Fruit fly (Drosophila melanogaster) whole organism, embryonic: ENCODE results near the gene CG11791.

Source experiments
- Blimp-1 ChIP-seq: fragments of 200-800 bp; sonication (Bioruptor generic); optimal IDR thresholded peaks from 3 replicates; lab custom pipeline; 2018; ENCODE audit warnings: missing biosample characterization, missing genetic modification characterization, mild to moderate bottlenecking, moderate library complexity, missing genetic modification reagents
- C15 ChIP-seq: fragments of 200-800 bp; sonication (Bioruptor generic); IDR thresholded peaks from 3 replicates; pipeline ENCODE4 v1.3.6; 2022; ENCODE audit warnings: missing biosample characterization, missing genetic modification characterization
- CG10565 ChIP-seq: fragments of 200-800 bp; sonication (Bioruptor generic); optimal IDR thresholded peaks from 3 replicates; lab custom pipeline; 2016; ENCODE audit warnings: missing biosample characterization, mild to moderate bottlenecking, missing genetic modification characterization
- CG10654 ChIP-seq: fragments of 200-800 bp; sonication (Bioruptor generic); optimal IDR thresholded peaks from 2 replicates; lab custom pipeline; 2016; ENCODE audit warnings: missing biosample characterization, missing genetic modification characterization
- CG11247 ChIP-seq: fragments of 200-800 bp; sonication (Bioruptor generic); IDR thresholded peaks from 2 replicates; pipeline ENCODE4 v1.3.6; 2022; ENCODE audit warnings: missing biosample characterization, missing genetic modification characterization
- CG11560 ChIP-seq: fragments of 200-800 bp; sonication (Bioruptor generic); IDR thresholded peaks from 3 replicates; pipeline ENCODE4 v1.3.6; 2022; ENCODE audit warnings: missing biosample characterization, missing genetic modification characterization
- CG12236 ChIP-seq: fragments of 200-800 bp; sonication (Bioruptor generic); optimal IDR thresholded peaks from 2 replicates; lab custom pipeline; 2016; ENCODE audit warnings: missing biosample characterization, missing genetic modification characterization
- CG12299 ChIP-seq: fragments of 200-800 bp; sonication (Bioruptor generic); optimal IDR thresholded peaks from 2 replicates; lab custom pipeline; 2018; ENCODE audit warnings: missing biosample characterization, mild to moderate bottlenecking, missing genetic modification characterization
- CG13624 ChIP-seq: fragments of 200-800 bp; sonication (Bioruptor generic); optimal IDR thresholded peaks from 2 replicates; lab custom pipeline; 2016; ENCODE audit warnings: missing biosample characterization, missing genetic modification characterization
- CG14965 ChIP-seq: fragments of 200-800 bp; sonication (Bioruptor generic); optimal IDR thresholded peaks from 2 replicates; lab custom pipeline; 2016; ENCODE audit warnings: missing biosample characterization, missing genetic modification characterization, borderline replicate concordance
- CG17568 ChIP-seq: fragments of 200-800 bp; sonication (Bioruptor generic); optimal IDR thresholded peaks from 2 replicates; lab custom pipeline; 2018; ENCODE audit warnings: missing biosample characterization, mild to moderate bottlenecking, missing genetic modification characterization, moderate library complexity
- CG31365 ChIP-seq: fragments of 200-800 bp; sonication (Bioruptor generic); optimal IDR thresholded peaks from 2 replicates; lab custom pipeline; 2018; ENCODE audit warnings: missing biosample characterization, mild to moderate bottlenecking, missing genetic modification characterization
- CG3995 ChIP-seq: fragments of 200-800 bp; sonication (Bioruptor generic); optimal IDR thresholded peaks from 3 replicates; lab custom pipeline; 2016; ENCODE audit warnings: missing biosample characterization, missing genetic modification characterization
- CG4730 ChIP-seq: fragments of 200-800 bp; sonication (Bioruptor generic); IDR thresholded peaks from 2 replicates; pipeline ENCODE4 v1.3.6; 2022; ENCODE audit warnings: missing biosample characterization, missing genetic modification characterization
- CG4854 ChIP-seq: fragments of 200-800 bp; sonication (Bioruptor generic); optimal IDR thresholded peaks from 2 replicates; lab custom pipeline; 2016; ENCODE audit warnings: missing biosample characterization, missing genetic modification characterization, inconsistent platforms
- CG6854 ChIP-seq: fragments of 200-800 bp; sonication (Bioruptor generic); optimal IDR thresholded peaks from 3 replicates; lab custom pipeline; 2017; ENCODE audit warnings: missing biosample characterization, mild to moderate bottlenecking, missing genetic modification characterization
- CG7839 ChIP-seq: fragments of 200-800 bp; sonication (Bioruptor generic); optimal IDR thresholded peaks from 3 replicates; lab custom pipeline; 2018; ENCODE audit warnings: missing biosample characterization, mild to moderate bottlenecking, missing genetic modification characterization, moderate library complexity
- CG8944 ChIP-seq: fragments of 200-800 bp; sonication (Bioruptor generic); optimal IDR thresholded peaks from 3 replicates; lab custom pipeline; 2016; ENCODE audit warnings: missing biosample characterization, missing genetic modification characterization
- Dip3 ChIP-seq: fragments of 200-800 bp; sonication (Bioruptor generic); optimal IDR thresholded peaks from 3 replicates; lab custom pipeline; 2016; ENCODE audit warnings: missing biosample characterization, missing genetic modification characterization
- Dll ChIP-seq: fragments of 200-800 bp; sonication (Bioruptor generic); IDR thresholded peaks from 4 replicates; pipeline ENCODE4 v1.3.6; 2022; ENCODE audit warnings: missing biosample characterization, missing genetic modification characterization; ENCODE audit not compliant: partially characterized antibody
- E2f2 ChIP-seq: fragments of 200-800 bp; sonication (Bioruptor generic); IDR thresholded peaks from 2 replicates; pipeline ENCODE4 v1.3.6; 2022; ENCODE audit warnings: missing biosample characterization, missing genetic modification characterization
- GATAe ChIP-seq: fragments of 200-800 bp; sonication (Bioruptor generic); conservative IDR thresholded peaks from 2 replicates; pipeline ENCODE4 v1.3.6; 2022; ENCODE audit warnings: missing biosample characterization, missing genetic modification characterization
- Gug ChIP-seq: fragments of 200-800 bp; sonication (Bioruptor generic); IDR thresholded peaks from 4 replicates; pipeline ENCODE4 v1.3.6; 2022; ENCODE audit warnings: missing biosample characterization, missing genetic modification characterization
- H15 ChIP-seq: fragments of 200-800 bp; sonication (Bioruptor generic); IDR thresholded peaks from 3 replicates; pipeline ENCODE4 v1.3.6; 2022; ENCODE audit warnings: missing biosample characterization, missing genetic modification characterization
- Hmr ChIP-seq: fragments of 200-800 bp; sonication (Bioruptor generic); optimal IDR thresholded peaks from 3 replicates; lab custom pipeline; 2017; ENCODE audit warnings: mild to moderate bottlenecking, missing biosample characterization, missing genetic modification reagents, missing genetic modification characterization
- Hr51 ChIP-seq, 2 experiments: fragments of 200-800 bp; sonication (Bioruptor generic); optimal IDR thresholded peaks; 2 replicates in 1 of 2; 3 replicates in 1 of 2; lab custom pipeline; 2016 to 2018; ENCODE audit warnings: missing biosample characterization in 2 of 2, missing genetic modification characterization in 2 of 2, mild to moderate bottlenecking in 1 of 2, moderate library complexity in 1 of 2
- Lpt ChIP-seq: fragments of >200 bp; optimal IDR thresholded peaks from 2 replicates; lab custom pipeline; 2018; ENCODE audit warnings: missing biosample characterization, missing genetic modification characterization
- Nf-YB ChIP-seq: fragments of 200-800 bp; sonication (Bioruptor generic); optimal IDR thresholded peaks from 3 replicates; lab custom pipeline; 2019; ENCODE audit warnings: missing biosample characterization, mild to moderate bottlenecking, missing genetic modification characterization, moderate library complexity
- Stat92E ChIP-seq, 3 experiments: fragments of >200 bp in 2 of 3; fragments of 200-800 bp in 1 of 3; sonication (Bioruptor generic) in 1 of 3; optimal IDR thresholded peaks; 2 replicates each; lab custom pipeline; 2017 to 2019; ENCODE audit warnings: missing biosample characterization in 3 of 3, missing genetic modification characterization in 3 of 3, mild to moderate bottlenecking in 1 of 3, moderate library complexity in 1 of 3
- ase ChIP-seq: fragments of 200-800 bp; sonication (Bioruptor generic); IDR thresholded peaks from 3 replicates; pipeline ENCODE4 v1.3.6; 2022; ENCODE audit warnings: missing biosample characterization, missing genetic modification characterization
- cas ChIP-seq: fragments of 200-800 bp; sonication (Bioruptor generic); IDR thresholded peaks from 2 replicates; pipeline ENCODE4 v1.3.6; 2022; ENCODE audit warnings: missing biosample characterization, missing genetic modification characterization
- caup ChIP-seq: fragments of 200-800 bp; sonication (Bioruptor generic); optimal IDR thresholded peaks from 3 replicates; lab custom pipeline; 2017; ENCODE audit warnings: missing biosample characterization, mild to moderate bottlenecking, missing genetic modification characterization, moderate library complexity; ENCODE audit not compliant: severe bottlenecking
- cg ChIP-seq: fragments of 200-800 bp; sonication (Bioruptor generic); optimal IDR thresholded peaks from 3 replicates; lab custom pipeline; 2019; ENCODE audit warnings: missing biosample characterization, mild to moderate bottlenecking, missing genetic modification characterization, moderate library complexity
- dysf ChIP-seq: fragments of 200-800 bp; sonication (Bioruptor generic); IDR thresholded peaks from 3 replicates; pipeline ENCODE4 v1.3.6; 2022; ENCODE audit warnings: missing biosample characterization, missing genetic modification characterization
- en ChIP-seq: fragments of 200-800 bp; sonication (Bioruptor generic); optimal IDR thresholded peaks from 2 replicates; lab custom pipeline; 2016; ENCODE audit warnings: missing biosample characterization, missing genetic modification characterization
- fd96Cb ChIP-seq: fragments of 200-800 bp; sonication (Bioruptor generic); optimal IDR thresholded peaks from 2 replicates; lab custom pipeline; 2018; ENCODE audit warnings: missing biosample characterization, mild to moderate bottlenecking, missing genetic modification characterization, moderate library complexity
- fu2 ChIP-seq: fragments of 200-800 bp; sonication (Bioruptor generic); optimal IDR thresholded peaks from 2 replicates; lab custom pipeline; 2016; ENCODE audit warnings: missing biosample characterization, missing genetic modification characterization
- gcm2 ChIP-seq: fragments of 200-800 bp; sonication (Bioruptor generic); optimal IDR thresholded peaks from 2 replicates; lab custom pipeline; 2016; ENCODE audit warnings: missing biosample characterization, missing genetic modification characterization
- ind ChIP-seq: fragments of 200-800 bp; sonication (Bioruptor generic); optimal IDR thresholded peaks from 3 replicates; lab custom pipeline; 2016; ENCODE audit warnings: missing biosample characterization, missing genetic modification characterization
- kah ChIP-seq: fragments of 200-800 bp; sonication (Bioruptor generic); optimal IDR thresholded peaks from 2 replicates; lab custom pipeline; 2018; ENCODE audit warnings: missing biosample characterization, mild to moderate bottlenecking, missing genetic modification characterization
- lab ChIP-seq: fragments of 200-800 bp; sonication (Bioruptor generic); optimal IDR thresholded peaks from 3 replicates; lab custom pipeline; 2017; ENCODE audit warnings: missing biosample characterization, missing genetic modification characterization, mild to moderate bottlenecking, moderate library complexity, missing genetic modification reagents
- luna ChIP-seq: fragments of 200-800 bp; sonication (Bioruptor generic); optimal IDR thresholded peaks from 2 replicates; lab custom pipeline; 2016; ENCODE audit warnings: missing biosample characterization, missing genetic modification characterization
- nerfin-1 ChIP-seq: fragments of 200-800 bp; sonication (Bioruptor generic); optimal IDR thresholded peaks from 3 replicates; lab custom pipeline; 2019; ENCODE audit warnings: missing biosample characterization, mild to moderate bottlenecking, missing genetic modification characterization, moderate library complexity
- repo ChIP-seq: fragments of 200-800 bp; sonication (Bioruptor generic); optimal IDR thresholded peaks from 2 replicates; lab custom pipeline; 2016; ENCODE audit warnings: missing biosample characterization, missing genetic modification characterization
- tna ChIP-seq: fragments of 200-800 bp; sonication (Bioruptor generic); IDR thresholded peaks from 2 replicates; pipeline ENCODE4 v1.3.6; 2022; ENCODE audit warnings: missing biosample characterization, missing genetic modification characterization; ENCODE audit not compliant: partially characterized antibody
- twi ChIP-seq: fragments of 200-800 bp; optimal IDR thresholded peaks from 2 replicates; lab custom pipeline; 2019; ENCODE audit warnings: missing biosample characterization, mild to moderate bottlenecking, missing genetic modification characterization, moderate library complexity
- vvl ChIP-seq: fragments of 200-800 bp; sonication (Bioruptor generic); IDR thresholded peaks from 2 replicates; pipeline ENCODE4 v1.3.6; 2022; ENCODE audit warnings: missing biosample characterization, missing genetic modification characterization
- zen ChIP-seq: fragments of 200-800 bp; sonication (Bioruptor generic); optimal IDR thresholded peaks from 3 replicates; lab custom pipeline; 2018; ENCODE audit warnings: missing biosample characterization, mild to moderate bottlenecking, missing genetic modification characterization, moderate library complexity
- zfh2 ChIP-seq: fragments of 200-800 bp; sonication (Bioruptor generic); optimal IDR thresholded peaks from 2 replicates; lab custom pipeline; 2016; ENCODE audit warnings: missing biosample characterization, missing genetic modification characterization

CG11791 gene

dm6 chr3R:25024895-25025557 lies 24.4 kb upstream of the CG11791 start, which contains the start of the genes EMC6 and Hr96 (continued):
- TF ChIP-seq CG14965 (GFP tag; lab: Kevin White, UChicago) (peak; percentile 48), zen (peak; percentile 94), fd96Cb (tag; lab: Kevin White, UChicago) (peak; percentile 91), nerfin-1 (tag; lab: Kevin White, UChicago) (peak; percentile 86), CG7839 (tag; lab: Kevin White, UChicago) (peak; percentile 94), CG10654 (GFP tag; lab: Kevin White, UChicago) (peak; percentile 93), vvl (peak; percentile 96), ase (peak; percentile 90), Dll (GFP tag; lab: Robert Waterston, UW) (peak; percentile 78), en (peak; percentile 80), GATAe (GFP tag; lab: Robert Waterston, UW) (no peak; the same call in 1 of the 2 replicates), CG11560 (peak; percentile 81), Blimp-1 (GFP tag; lab: Kevin White, UChicago) (peak; percentile 89), CG11247 (GFP tag; lab: Robert Waterston, UW) (peak; percentile 93), dysf (GFP tag; lab: Robert Waterston, UW) (peak; percentile 93), Lpt (GFP tag; lab: Kevin White, UChicago) (no peak), Gug (GFP tag; lab: Robert Waterston, UW) (peak; percentile 93), repo (GFP tag; lab: Kevin White, UChicago) (peak; percentile 82), CG4730 (peak; percentile 93), Hr51 (GFP tag; optimal IDR thresholded peaks at IDR 0.05; lab: Kevin White, UChicago) (peak; percentile 91 to 94), CG12236 (peak; percentile 70), Stat92E (GFP tag; optimal IDR thresholded peaks at IDR 0.05; lab: Kevin White, UChicago) (peak in 1 of 3 experiments; percentile 54), Dip3 (GFP tag; lab: Kevin White, UChicago) (peak; percentile 94), CG10565 (GFP tag; lab: Kevin White, UChicago) (peak; percentile 67), zfh2 (GFP tag; lab: Kevin White, UChicago) (peak; percentile 95), CG4854 (GFP tag; lab: Kevin White, UChicago) (no peak), CG8944 (GFP tag; lab: Kevin White, UChicago) (peak; percentile 91), luna (GFP tag; lab: Kevin White, UChicago) (peak; percentile 89), CG6854 (GFP tag; lab: Kevin White, UChicago) (peak; percentile 83), cg (GFP tag; lab: Kevin White, UChicago) (no peak), tna (peak; percentile 82), lab (GFP tag; lab: Kevin White, UChicago) (peak; percentile 96), cas (GFP tag; lab: Robert Waterston, UW) (peak; percentile 87), C15 (GFP tag; lab: Robert Waterston, UW) (peak; percentile 85; the same call in 2 of the 3 replicates), twi (peak; percentile 84), caup (peak; percentile 94), CG17568 (GFP tag; lab: Kevin White, UChicago) (no peak), fu2 (GFP tag; lab: Kevin White, UChicago) (peak; percentile 83), CG13624 (peak; percentile 96), Hmr (peak; percentile 94), H15 (peak; percentile 93), kah (GFP tag; lab: Kevin White, UChicago) (peak; percentile 71), CG3995 (peak; percentile 72), ind (peak; percentile 94), Nf-YB (GFP tag; lab: Kevin White, UChicago) (peak; percentile 81), E2f2 (GFP tag; lab: Robert Waterston, UW) (peak; percentile 75), CG31365 (tag; lab: Kevin White, UChicago) (peak; percentile 66), gcm2 (peak; percentile 82), CG12299 (tag; lab: Kevin White, UChicago) (peak; percentile 90)
